Fruit fly (Drosophila melanogaster) whole organism, embryonic: Measurements from ENCODE around the gene Ccp84Ad.

ENCODE experiments used
- Ada2b ChIP-seq: fragments of 200-800 bp; sonication (Bioruptor generic); IDR thresholded peaks from 2 replicates; pipeline ENCODE4 v1.3.6; 2022; ENCODE audit warnings: missing biosample characterization, missing genetic modification characterization
- CG11085 ChIP-seq: fragments of 200-800 bp; sonication (Bioruptor generic); IDR thresholded peaks from 2 replicates; pipeline ENCODE4 v1.3.6; 2022; ENCODE audit warnings: missing biosample characterization, missing genetic modification characterization
- CG11093 ChIP-seq: fragments of 200-800 bp; sonication (Bioruptor generic); IDR thresholded peaks from 3 replicates; pipeline ENCODE4 v1.3.6; 2022; ENCODE audit warnings: missing biosample characterization, missing genetic modification characterization
- CG11504 ChIP-seq: fragments of 200-800 bp; sonication (Bioruptor generic); optimal IDR thresholded peaks from 3 replicates; lab custom pipeline; 2019; ENCODE audit warnings: missing biosample characterization, mild to moderate bottlenecking, missing genetic modification characterization, moderate library complexity
- CG11560 ChIP-seq: fragments of 200-800 bp; sonication (Bioruptor generic); IDR thresholded peaks from 3 replicates; pipeline ENCODE4 v1.3.6; 2022; ENCODE audit warnings: missing biosample characterization, missing genetic modification characterization
- CG12769 ChIP-seq: fragments of 200-800 bp; sonication (Bioruptor generic); optimal IDR thresholded peaks from 2 replicates; lab custom pipeline; 2019; ENCODE audit warnings: missing biosample characterization, mild to moderate bottlenecking, missing genetic modification characterization, moderate library complexity
- CG1603 ChIP-seq: fragments of 200-800 bp; sonication (Bioruptor generic); optimal IDR thresholded peaks from 2 replicates; lab custom pipeline; 2019; ENCODE audit warnings: missing biosample characterization, mild to moderate bottlenecking, missing genetic modification characterization, moderate library complexity
- CG17612 ChIP-seq: fragments of 200-800 bp; sonication (Bioruptor generic); IDR thresholded peaks from 2 replicates; pipeline ENCODE4 v1.3.6; 2022; ENCODE audit warnings: missing biosample characterization, missing genetic modification characterization
- CG17912 ChIP-seq: fragments of 200-800 bp; sonication (Bioruptor generic); optimal IDR thresholded peaks from 2 replicates; lab custom pipeline; 2018; ENCODE audit warnings: missing biosample characterization, mild to moderate bottlenecking, missing genetic modification characterization
- CG42726 ChIP-seq: fragments of 200-800 bp; sonication (Bioruptor generic); IDR thresholded peaks from 2 replicates; pipeline ENCODE4 v1.3.6; 2022; ENCODE audit warnings: missing biosample characterization, missing genetic modification characterization; ENCODE audit not compliant: partially characterized antibody
- CG4360 ChIP-seq: fragments of 200-800 bp; sonication (Bioruptor generic); IDR thresholded peaks from 2 replicates; pipeline ENCODE4 v1.3.6; 2022; ENCODE audit warnings: missing biosample characterization, missing genetic modification characterization
- CG4424 ChIP-seq: fragments of 200-800 bp; sonication (Bioruptor generic); optimal IDR thresholded peaks from 3 replicates; lab custom pipeline; 2016; ENCODE audit warnings: missing biosample characterization, missing genetic modification characterization
- CG6683 ChIP-seq: fragments of 200-800 bp; sonication (Bioruptor generic); optimal IDR thresholded peaks from 2 replicates; lab custom pipeline; 2017; ENCODE audit warnings: missing biosample characterization, mild to moderate bottlenecking, missing genetic modification characterization, missing genetic modification reagents
- CG7357 ChIP-seq: fragments of 200-800 bp; sonication (Bioruptor generic); IDR thresholded peaks from 3 replicates; pipeline ENCODE4 v1.3.6; 2022; ENCODE audit warnings: missing biosample characterization, missing genetic modification characterization
- CG8944 ChIP-seq: fragments of 200-800 bp; sonication (Bioruptor generic); optimal IDR thresholded peaks from 3 replicates; lab custom pipeline; 2016; ENCODE audit warnings: missing biosample characterization, missing genetic modification characterization
- CG9437 ChIP-seq: fragments of 200-800 bp; sonication (Bioruptor generic); optimal IDR thresholded peaks from 2 replicates; lab custom pipeline; 2018; ENCODE audit warnings: missing biosample characterization, mild to moderate bottlenecking, missing genetic modification characterization
- Eip74EF ChIP-seq, 2 experiments: fragments of 200-800 bp in 1 of 2; fragments of >200 bp in 1 of 2; sonication (Bioruptor generic) in 1 of 2; optimal IDR thresholded peaks; 2 replicates each; lab custom pipeline; 2017 to 2019; ENCODE audit warnings: missing biosample characterization in 2 of 2, missing genetic modification characterization in 2 of 2, mild to moderate bottlenecking in 1 of 2, moderate library complexity in 1 of 2
- HLHmδ ChIP-seq: fragments of 200-800 bp; sonication (Bioruptor generic); optimal IDR thresholded peaks from 2 replicates; lab custom pipeline; 2018; ENCODE audit warnings: missing biosample characterization, mild to moderate bottlenecking, missing genetic modification characterization, moderate library complexity
- Hey ChIP-seq: fragments of 200-800 bp; sonication (Bioruptor generic); optimal IDR thresholded peaks from 3 replicates; lab custom pipeline; 2018; ENCODE audit warnings: missing biosample characterization, mild to moderate bottlenecking, missing genetic modification characterization
- HmgD ChIP-seq: fragments of 200-800 bp; sonication (Bioruptor generic); optimal IDR thresholded peaks from 3 replicates; lab custom pipeline; 2016; ENCODE audit warnings: missing biosample characterization, missing genetic modification characterization
- Hr3 ChIP-seq: fragments of 200-800 bp; sonication (Bioruptor generic); optimal IDR thresholded peaks from 3 replicates; lab custom pipeline; 2016; ENCODE audit warnings: missing biosample characterization, missing genetic modification characterization
- Scr ChIP-seq: fragments of 200-800 bp; sonication (Bioruptor generic); IDR thresholded peaks from 2 replicates; pipeline ENCODE4 v1.3.6; 2022; ENCODE audit warnings: missing biosample characterization, missing genetic modification characterization; ENCODE audit not compliant: partially characterized antibody
- Stat92E ChIP-seq, 3 experiments: fragments of >200 bp in 2 of 3; fragments of 200-800 bp in 1 of 3; sonication (Bioruptor generic) in 1 of 3; optimal IDR thresholded peaks; 2 replicates each; lab custom pipeline; 2017 to 2019; ENCODE audit warnings: missing biosample characterization in 3 of 3, missing genetic modification characterization in 3 of 3, mild to moderate bottlenecking in 1 of 3, moderate library complexity in 1 of 3
- Taf1 ChIP-seq: fragments of 200-800 bp; sonication (Bioruptor generic); IDR thresholded peaks from 2 replicates; pipeline ENCODE4 v1.3.6; 2022; ENCODE audit warnings: missing biosample characterization, missing genetic modification characterization
- Usf ChIP-seq: fragments of 200-800 bp; sonication (Bioruptor generic); optimal IDR thresholded peaks from 2 replicates; lab custom pipeline; 2017; ENCODE audit warnings: missing genotype, missing biosample characterization, missing genetic modification characterization
- Vsx1 ChIP-seq: fragments of 200-800 bp; sonication (Bioruptor generic); optimal IDR thresholded peaks from 2 replicates; lab custom pipeline; 2017; ENCODE audit warnings: missing biosample characterization, mild to moderate bottlenecking, missing genetic modification characterization, missing genetic modification reagents
- ash1 ChIP-seq: fragments of 200-800 bp; sonication (Bioruptor generic); optimal IDR thresholded peaks from 2 replicates; lab custom pipeline; 2018; ENCODE audit warnings: missing biosample characterization, mild to moderate bottlenecking, missing genetic modification characterization
- bsh ChIP-seq, 2 experiments: fragments of 200-800 bp; sonication (Bioruptor generic); optimal IDR thresholded peaks; 2 replicates each; lab custom pipeline; 2017 to 2018; ENCODE audit warnings: mild to moderate bottlenecking in 2 of 2, missing biosample characterization in 2 of 2, missing genetic modification characterization in 2 of 2, moderate library complexity in 1 of 2
- cad ChIP-seq: fragments of >200 bp; optimal IDR thresholded peaks from 2 replicates; lab custom pipeline; 2017; ENCODE audit warnings: missing biosample characterization, missing genetic modification characterization
- cas ChIP-seq: fragments of 200-800 bp; sonication (Bioruptor generic); IDR thresholded peaks from 2 replicates; pipeline ENCODE4 v1.3.6; 2022; ENCODE audit warnings: missing biosample characterization, missing genetic modification characterization
- croc ChIP-seq: fragments of 200-800 bp; sonication (Bioruptor generic); conservative IDR thresholded peaks from 3 replicates; pipeline ENCODE4 v1.3.6; 2022; ENCODE audit warnings: missing biosample characterization, missing genetic modification characterization
- fd102C ChIP-seq: fragments of 200-800 bp; sonication (Bioruptor generic); optimal IDR thresholded peaks from 2 replicates; lab custom pipeline; 2018; ENCODE audit warnings: missing biosample characterization, mild to moderate bottlenecking, missing genetic modification characterization, moderate library complexity
- ind ChIP-seq: fragments of 200-800 bp; sonication (Bioruptor generic); optimal IDR thresholded peaks from 3 replicates; lab custom pipeline; 2016; ENCODE audit warnings: missing biosample characterization, missing genetic modification characterization
- insv ChIP-seq, 2 experiments: fragments of 200-800 bp; sonication (Bioruptor generic); optimal IDR thresholded peaks; 3 replicates each; lab custom pipeline; 2016 to 2018; ENCODE audit warnings: missing biosample characterization in 2 of 2, missing genetic modification characterization in 2 of 2
- kay ChIP-seq: fragments of 200-800 bp; sonication (Bioruptor generic); optimal IDR thresholded peaks from 2 replicates; lab custom pipeline; 2016; ENCODE audit warnings: missing biosample characterization, missing genetic modification characterization
- ken ChIP-seq: fragments of 200-800 bp; sonication (Bioruptor generic); IDR thresholded peaks from 3 replicates; pipeline ENCODE4 v1.3.6; 2022; ENCODE audit warnings: missing biosample characterization, missing genetic modification characterization
- lov ChIP-seq, 2 experiments: fragments of 200-800 bp in 1 of 2; fragments of >200 bp in 1 of 2; sonication (Bioruptor generic) in 1 of 2; IDR thresholded peaks in 1 of 2; optimal IDR thresholded peaks in 1 of 2; 2 replicates in 1 of 2; 3 replicates in 1 of 2; pipeline versions ENCODE4 v1.3.6 to Lab custom; 2017 to 2022; ENCODE audit warnings: missing biosample characterization in 1 of 2, missing genetic modification characterization in 1 of 2
- nerfin-1 ChIP-seq: fragments of 200-800 bp; sonication (Bioruptor generic); optimal IDR thresholded peaks from 3 replicates; lab custom pipeline; 2019; ENCODE audit warnings: missing biosample characterization, mild to moderate bottlenecking, missing genetic modification characterization, moderate library complexity
- pfk ChIP-seq: fragments of 200-800 bp; sonication (Bioruptor generic); optimal IDR thresholded peaks from 2 replicates; lab custom pipeline; 2018; ENCODE audit warnings: missing biosample characterization, mild to moderate bottlenecking, missing genetic modification characterization, moderate library complexity
- pnt ChIP-seq: fragments of 200-800 bp; sonication (Bioruptor generic); optimal IDR thresholded peaks from 3 replicates; lab custom pipeline; 2016; ENCODE audit warnings: missing biosample characterization, missing genetic modification characterization
- pum ChIP-seq: fragments of 200-800 bp; sonication (Bioruptor generic); optimal IDR thresholded peaks from 2 replicates; lab custom pipeline; 2016; ENCODE audit warnings: missing biosample characterization, missing genetic modification characterization
- salm ChIP-seq: fragments of 200-800 bp; sonication (Bioruptor generic); optimal IDR thresholded peaks from 2 replicates; lab custom pipeline; 2018; ENCODE audit warnings: missing biosample characterization, mild to moderate bottlenecking, missing genetic modification characterization
- shn ChIP-seq: fragments of 200-800 bp; sonication (Bioruptor generic); optimal IDR thresholded peaks from 3 replicates; lab custom pipeline; 2016; ENCODE audit warnings: missing biosample characterization, missing genetic modification characterization
- slp2 ChIP-seq: fragments of 200-800 bp; sonication (Bioruptor generic); optimal IDR thresholded peaks from 2 replicates; lab custom pipeline; 2016; ENCODE audit warnings: missing biosample characterization, missing genetic modification characterization
- sna ChIP-seq: fragments of 200-800 bp; sonication (Bioruptor generic); IDR thresholded peaks from 2 replicates; pipeline ENCODE4 v1.3.6; 2022; ENCODE audit warnings: missing biosample characterization, missing genetic modification characterization; ENCODE audit not compliant: partially characterized antibody
- tap ChIP-seq: fragments of 200-800 bp; optimal IDR thresholded peaks from 3 replicates; lab custom pipeline; 2019; ENCODE audit warnings: missing biosample characterization, mild to moderate bottlenecking, missing genetic modification characterization, moderate library complexity
- tin ChIP-seq: fragments of 200-800 bp; sonication (Bioruptor generic); optimal IDR thresholded peaks from 3 replicates; lab custom pipeline; 2016; ENCODE audit warnings: missing biosample characterization, missing genetic modification characterization
- tx ChIP-seq: fragments of 200-800 bp; sonication (Bioruptor generic); optimal IDR thresholded peaks from 2 replicates; lab custom pipeline; 2016; ENCODE audit warnings: missing biosample characterization, missing genetic modification characterization
- zf30C ChIP-seq: fragments of 200-800 bp; sonication (Bioruptor generic); optimal IDR thresholded peaks from 3 replicates; lab custom pipeline; 2018; ENCODE audit warnings: missing biosample characterization, mild to moderate bottlenecking, missing genetic modification characterization

Ccp84Ad gene

DNA sequence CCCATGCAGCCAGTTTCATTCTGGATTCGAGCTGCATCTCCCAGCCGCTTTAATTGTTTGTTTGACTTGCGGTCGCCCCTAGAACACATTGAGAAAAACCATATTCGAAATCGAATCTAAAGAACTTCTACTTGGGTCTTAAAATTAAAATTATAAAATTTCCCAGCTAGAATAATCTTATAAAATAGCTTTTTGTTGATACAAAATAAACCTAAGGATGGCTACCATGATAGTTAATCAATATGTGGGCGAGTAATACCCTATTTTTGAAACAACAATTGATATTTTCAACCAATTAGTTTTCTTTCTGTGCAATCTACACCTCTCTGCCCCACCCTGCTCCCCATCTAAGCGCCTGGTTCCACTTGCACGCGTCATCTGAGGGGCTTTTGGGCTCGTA is 18.0 kb upstream of the Ccp84Ad start (continued):
- TF ChIP-seq CG6683, result no peak

DNA sequence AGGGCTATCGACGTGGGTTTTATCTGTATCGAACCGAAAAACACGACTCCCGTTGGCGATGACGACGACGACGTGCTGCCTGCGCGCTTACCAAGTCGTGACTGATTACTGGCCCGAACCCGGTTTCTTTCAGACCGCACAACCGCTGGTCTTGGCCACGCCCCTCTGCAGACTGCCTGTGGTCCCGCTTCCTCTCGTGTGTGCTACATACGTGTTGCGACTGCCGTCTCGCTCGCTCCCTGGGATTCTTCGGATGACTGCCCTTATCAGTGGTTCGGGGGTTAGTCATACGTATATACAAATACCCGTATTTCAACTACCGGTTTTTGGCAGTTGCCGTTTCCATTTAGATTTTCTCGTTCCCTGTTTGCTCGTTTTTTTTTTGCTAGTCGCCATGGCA is 14.1 kb upstream of the Ccp84Ad start, which contains the start of gene lab:
TSS of gene lab (minus strand) at position 111 of the 400 bp plus-strand sequence.
- TF ChIP-seq CG17912 (no peak), shn (GFP tag; lab: Kevin White, UChicago) (no peak), CG11093 (no peak), ash1 (GFP tag; lab: Kevin White, UChicago) (no peak), pum (no peak), Hr3 (GFP tag; lab: Kevin White, UChicago) (no peak), Usf (GFP tag; lab: Kevin White, UChicago) (no peak), ken (GFP tag; lab: Robert Waterston, UW) (no peak), Taf1 (GFP tag; lab: Robert Waterston, UW) (no peak), Stat92E (GFP tag; optimal IDR thresholded peaks at IDR 0.05; lab: Kevin White, UChicago) (no peak), slp2 (GFP tag; lab: Kevin White, UChicago) (no peak), pfk (GFP tag; lab: Kevin White, UChicago) (no peak), CG11085 (GFP tag; lab: Robert Waterston, UW) (no peak), CG12769 (tag; lab: Kevin White, UChicago) (no peak), lov (optimal IDR thresholded peaks at IDR 0.05; lab: Kevin White, UChicago) (no peak), lov (GFP tag; IDR thresholded peaks at IDR 0.05; lab: Robert Waterston, UW) (no peak; the same call in 2 of the 3 replicates), HLHmδ (GFP tag; lab: Kevin White, UChicago) (peak; percentile 61), sna (no peak), CG4360 (GFP tag; lab: Robert Waterston, UW) (no peak), tin (no peak), kay (peak; percentile 76), salm (tag; lab: Kevin White, UChicago) (no peak), CG42726 (GFP tag; lab: Robert Waterston, UW) (peak; percentile 59; the same call in 1 of the 2 replicates), CG17612 (GFP tag; lab: Robert Waterston, UW) (no peak), CG1603 (no peak), cad (GFP tag; lab: Kevin White, UChicago) (no peak), Eip74EF (GFP tag; optimal IDR thresholded peaks at IDR 0.05; lab: Kevin White, UChicago) (no peak), nerfin-1 (tag; lab: Kevin White, UChicago) (no peak), Vsx1 (no peak), CG11560 (tag; lab: Robert Waterston, UW) (no peak), pnt (no peak), croc (GFP tag; lab: Robert Waterston, UW) (no peak), zf30C (GFP tag; lab: Kevin White, UChicago) (no peak), CG7357 (GFP tag; lab: Robert Waterston, UW) (no peak), CG4424 (GFP tag; lab: Kevin White, UChicago) (no peak), Hey (tag; lab: Kevin White, UChicago) (no peak), bsh (GFP tag; optimal IDR thresholded peaks at IDR 0.05; lab: Kevin White, UChicago) (no peak), CG9437 (GFP tag; lab: Kevin White, UChicago) (no peak), fd102C (GFP tag; lab: Kevin White, UChicago) (no peak), tx (no peak), HmgD (GFP tag; lab: Kevin White, UChicago) (no peak), ind (GFP tag; lab: Kevin White, UChicago) (no peak), Scr (GFP tag; lab: Robert Waterston, UW) (0 out of 2 replicates have a peak, but pooled peaks have one; percentile 17), insv (GFP tag; optimal IDR thresholded peaks at IDR 0.05; lab: Kevin White, UChicago) (no peak), CG8944 (no peak), tap (tag; lab: Kevin White, UChicago) (no peak), cas (GFP tag; lab: Robert Waterston, UW) (no peak), CG11504 (tag; lab: Kevin White, UChicago) (no peak), Ada2b (GFP tag; lab: Robert Waterston, UW) (no peak)
